Worm (Caenorhabditis elegans) whole organism, young adult: ENCODE measurements around the gene npr-24.

Source experiments
- B0019.2 ChIP-seq: fragments of 200-800 bp; sonication (Bioruptor generic); conservative IDR thresholded peaks from 2 replicates; pipeline ENCODE4 v1.3.6; 2022; ENCODE audit warnings: missing genetic modification reagents, missing genetic modification characterization, missing compliant biosample characterization
- B0336.3 ChIP-seq: fragments of 200-800 bp; sonication (Bioruptor generic); IDR thresholded peaks from 2 replicates; pipeline ENCODE4 v1.3.6; 2022; ENCODE audit warnings: missing genetic modification characterization, missing compliant biosample characterization
- C06A6.2 ChIP-seq: fragments of 200-800 bp; sonication (Bioruptor generic); conservative IDR thresholded peaks from 2 replicates; pipeline ENCODE4 v1.3.6; 2022; ENCODE audit warnings: missing genetic modification characterization, missing compliant biosample characterization
- D2030.7 ChIP-seq: fragments of 200-800 bp; sonication (Bioruptor generic); IDR thresholded peaks from 2 replicates; pipeline ENCODE4 v1.3.6; 2022; ENCODE audit warnings: missing genetic modification reagents, missing genetic modification characterization, missing compliant biosample characterization
- F10E7.11 ChIP-seq: sonication (generic microtip); optimal IDR thresholded peaks from 2 replicates; lab custom pipeline; 2017; ENCODE audit warnings: mild to moderate bottlenecking, missing genetic modification characterization, moderate library complexity, missing compliant biosample characterization
- F33H1.4 ChIP-seq: fragments of 200-800 bp; sonication (Bioruptor generic); IDR thresholded peaks from 2 replicates; pipeline ENCODE4 v1.3.6; 2022; ENCODE audit warnings: missing genetic modification reagents, missing genetic modification characterization, missing compliant biosample characterization
- F37B4.10 ChIP-seq: fragments of 200-800 bp; sonication (Bioruptor generic); IDR thresholded peaks from 2 replicates; pipeline ENCODE4 v1.3.6; 2022; ENCODE audit warnings: missing genetic modification characterization, missing compliant biosample characterization
- F55B11.4 ChIP-seq: sonication (generic microtip); optimal IDR thresholded peaks from 2 replicates; lab custom pipeline; 2016; ENCODE audit warnings: missing compliant biosample characterization, missing genetic modification characterization, borderline replicate concordance; ENCODE audit not compliant: insufficient read depth
- K12H6.12 ChIP-seq: fragments of 200-800 bp; sonication (Bioruptor generic); optimal IDR thresholded peaks from 2 replicates; lab custom pipeline; 2018; ENCODE audit warnings: mild to moderate bottlenecking, missing genetic modification characterization, missing compliant biosample characterization
- Y95B8A.8 ChIP-seq: fragments of 200-800 bp; sonication (Bioruptor generic); IDR thresholded peaks from 2 replicates; pipeline ENCODE4 v1.3.6; 2022; ENCODE audit warnings: missing genetic modification reagents, missing genetic modification characterization, missing compliant biosample characterization
- akir-1 ChIP-seq: fragments of 200-800 bp; sonication (Bioruptor generic); optimal IDR thresholded peaks from 2 replicates; lab custom pipeline; 2018; ENCODE audit warnings: mild to moderate bottlenecking, missing genetic modification characterization, moderate library complexity, missing compliant biosample characterization
- ama-1 ChIP-seq, 3 experiments: fragments of 150-350 bp in 1 of 3; sonication (generic microtip) in 2 of 3; optimal IDR thresholded peaks; 2 replicates each; lab custom pipeline; 2014 to 2018; ENCODE audit warnings: missing biosample characterization in 2 of 3, missing genetic modification characterization in 2 of 3, missing genetic modification reagents in 2 of 3
- bed-2 ChIP-seq: fragments of 200-800 bp; sonication (Bioruptor generic); IDR thresholded peaks from 2 replicates; pipeline ENCODE4 v1.3.6; 2022; ENCODE audit warnings: missing genetic modification reagents, missing genetic modification characterization, missing compliant biosample characterization
- cebp-1 ChIP-seq, 2 experiments: fragments of 200-800 bp in 1 of 2; sonication (Bioruptor generic) in 1 of 2; sonication (generic microtip) in 1 of 2; IDR thresholded peaks in 1 of 2; optimal IDR thresholded peaks in 1 of 2; 2 replicates each; pipeline versions ENCODE4 v1.3.6 to Lab custom; 2017 to 2022; ENCODE audit warnings: missing compliant biosample characterization in 2 of 2, missing genetic modification characterization in 2 of 2, mild to moderate bottlenecking in 1 of 2, missing genetic modification reagents in 1 of 2, moderate library complexity in 1 of 2
- cebp-2 ChIP-seq: fragments of 200-800 bp; sonication (Bioruptor generic); IDR thresholded peaks from 2 replicates; pipeline ENCODE4 v1.3.6; 2022; ENCODE audit warnings: missing genetic modification characterization, missing compliant biosample characterization
- ceh-40 ChIP-seq: fragments of 200-800 bp; sonication (Bioruptor generic); IDR thresholded peaks from 2 replicates; pipeline ENCODE4 v1.3.6; 2022; ENCODE audit warnings: missing genetic modification characterization, missing compliant biosample characterization
- ceh-91 ChIP-seq: fragments of 200-800 bp; sonication (Bioruptor generic); IDR thresholded peaks from 2 replicates; pipeline ENCODE4 v1.3.6; 2022; ENCODE audit warnings: missing genetic modification reagents, missing genetic modification characterization, missing compliant biosample characterization
- dox-1 ChIP-seq: fragments of 200-800 bp; sonication (Bioruptor generic); IDR thresholded peaks from 2 replicates; pipeline ENCODE4 v1.3.6; 2022; ENCODE audit warnings: missing genetic modification reagents, missing genetic modification characterization, missing compliant biosample characterization
- egrh-3 ChIP-seq: fragments of 200-800 bp; sonication (Bioruptor generic); IDR thresholded peaks from 2 replicates; pipeline ENCODE4 v1.3.6; 2022; ENCODE audit warnings: missing genetic modification reagents, missing genetic modification characterization, missing compliant biosample characterization
- ekl-4 ChIP-seq: fragments of 200-800 bp; sonication (Bioruptor generic); IDR thresholded peaks from 2 replicates; pipeline ENCODE4 v1.3.6; 2022; ENCODE audit warnings: missing genetic modification reagents, missing genetic modification characterization, missing compliant biosample characterization
- gei-17 ChIP-seq: fragments of 200-800 bp; sonication (Bioruptor generic); optimal IDR thresholded peaks from 2 replicates; lab custom pipeline; 2018; ENCODE audit warnings: mild to moderate bottlenecking, missing genetic modification characterization, missing compliant biosample characterization
- lin-35 ChIP-seq, 3 experiments: fragments of 150-350 bp in 2 of 3; sonication (generic microtip) in 1 of 3; optimal IDR thresholded peaks; 2 replicates each; lab custom pipeline; 2014 to 2018; ENCODE audit warnings: missing biosample characterization in 3 of 3, missing genetic modification characterization in 3 of 3, missing genetic modification reagents in 3 of 3
- lin-54 ChIP-seq: fragments of 200-800 bp; sonication (Bioruptor generic); optimal IDR thresholded peaks from 2 replicates; lab custom pipeline; 2018; ENCODE audit warnings: mild to moderate bottlenecking, missing genetic modification characterization, missing compliant biosample characterization
- lsy-27 ChIP-seq: sonication (generic microtip); optimal IDR thresholded peaks from 2 replicates; lab custom pipeline; 2017; ENCODE audit warnings: missing genetic modification characterization, mild to moderate bottlenecking, missing compliant biosample characterization, antibody characterized with exemption, missing genotype, borderline replicate concordance; ENCODE audit not compliant: insufficient read depth
- madf-3 ChIP-seq: fragments of 200-800 bp; sonication (Bioruptor generic); IDR thresholded peaks from 2 replicates; pipeline ENCODE4 v1.3.6; 2022; ENCODE audit warnings: missing genetic modification reagents, missing genetic modification characterization, missing compliant biosample characterization
- madf-6 ChIP-seq: fragments of 200-800 bp; sonication (Bioruptor generic); IDR thresholded peaks from 2 replicates; pipeline ENCODE4 v1.3.6; 2022; ENCODE audit warnings: missing genetic modification reagents, missing genetic modification characterization, missing compliant biosample characterization
- madf-8 ChIP-seq: fragments of 200-800 bp; sonication (Bioruptor generic); conservative IDR thresholded peaks from 2 replicates; pipeline ENCODE4 v1.3.6; 2022; ENCODE audit warnings: missing genetic modification reagents, missing genetic modification characterization, missing compliant biosample characterization
- mcd-1 ChIP-seq: fragments of 200-800 bp; sonication (Bioruptor generic); IDR thresholded peaks from 2 replicates; pipeline ENCODE4 v1.3.6; 2022; ENCODE audit warnings: missing genetic modification reagents, missing genetic modification characterization, missing compliant biosample characterization
- nhr-27 ChIP-seq: fragments of 200-800 bp; sonication (Bioruptor generic); optimal IDR thresholded peaks from 2 replicates; lab custom pipeline; 2018; ENCODE audit warnings: mild to moderate bottlenecking, missing genetic modification characterization, moderate library complexity, missing compliant biosample characterization
- nhr-80 ChIP-seq: sonication (generic microtip); optimal IDR thresholded peaks from 2 replicates; lab custom pipeline; 2016; ENCODE audit warnings: missing genetic modification characterization, missing compliant biosample characterization
- pbrm-1 ChIP-seq: fragments of 200-800 bp; sonication (Bioruptor generic); IDR thresholded peaks from 2 replicates; pipeline ENCODE4 v1.3.6; 2022; ENCODE audit warnings: missing genetic modification reagents, missing genetic modification characterization, missing compliant biosample characterization
- pha-4 ChIP-seq: fragments of 150-350 bp; sonication (generic microtip); optimal IDR thresholded peaks from 2 replicates; lab custom pipeline; 2014; ENCODE audit warnings: missing biosample characterization, missing genetic modification reagents, missing genetic modification characterization
- repo-1 ChIP-seq: sonication (generic microtip); optimal IDR thresholded peaks from 2 replicates; lab custom pipeline; 2017; ENCODE audit warnings: mild to moderate bottlenecking, missing genetic modification characterization, missing compliant biosample characterization
- snpc-3.4 ChIP-seq: sonication (generic microtip); optimal IDR thresholded peaks from 2 replicates; lab custom pipeline; 2017; ENCODE audit warnings: missing genetic modification characterization, mild to moderate bottlenecking, missing compliant biosample characterization, antibody characterized with exemption, moderate library complexity, missing genotype, missing genetic modification reagents
- tbx-9 ChIP-seq: sonication (generic microtip); optimal IDR thresholded peaks from 2 replicates; lab custom pipeline; 2016; ENCODE audit warnings: borderline replicate concordance, missing genetic modification characterization, inconsistent platforms, missing compliant biosample characterization
- zim-3 ChIP-seq: sonication (generic microtip); optimal IDR thresholded peaks from 2 replicates; lab custom pipeline; 2017; ENCODE audit warnings: mild to moderate bottlenecking, missing genetic modification characterization, moderate library complexity, missing compliant biosample characterization
- ztf-22 ChIP-seq: fragments of 200-800 bp; sonication (Bioruptor generic); optimal IDR thresholded peaks from 2 replicates; lab custom pipeline; 2018; ENCODE audit warnings: mild to moderate bottlenecking, missing genetic modification characterization, moderate library complexity, missing compliant biosample characterization
- ztf-25 ChIP-seq: fragments of 200-800 bp; sonication (Bioruptor generic); IDR thresholded peaks from 2 replicates; pipeline ENCODE4 v1.3.6; 2022; ENCODE audit warnings: missing genetic modification reagents, missing genetic modification characterization, missing compliant biosample characterization
- ztf-3 ChIP-seq: fragments of 200-800 bp; sonication (Bioruptor generic); optimal IDR thresholded peaks from 2 replicates; lab custom pipeline; 2018; ENCODE audit warnings: mild to moderate bottlenecking, missing genetic modification characterization, missing compliant biosample characterization

npr-24 gene

DNA sequence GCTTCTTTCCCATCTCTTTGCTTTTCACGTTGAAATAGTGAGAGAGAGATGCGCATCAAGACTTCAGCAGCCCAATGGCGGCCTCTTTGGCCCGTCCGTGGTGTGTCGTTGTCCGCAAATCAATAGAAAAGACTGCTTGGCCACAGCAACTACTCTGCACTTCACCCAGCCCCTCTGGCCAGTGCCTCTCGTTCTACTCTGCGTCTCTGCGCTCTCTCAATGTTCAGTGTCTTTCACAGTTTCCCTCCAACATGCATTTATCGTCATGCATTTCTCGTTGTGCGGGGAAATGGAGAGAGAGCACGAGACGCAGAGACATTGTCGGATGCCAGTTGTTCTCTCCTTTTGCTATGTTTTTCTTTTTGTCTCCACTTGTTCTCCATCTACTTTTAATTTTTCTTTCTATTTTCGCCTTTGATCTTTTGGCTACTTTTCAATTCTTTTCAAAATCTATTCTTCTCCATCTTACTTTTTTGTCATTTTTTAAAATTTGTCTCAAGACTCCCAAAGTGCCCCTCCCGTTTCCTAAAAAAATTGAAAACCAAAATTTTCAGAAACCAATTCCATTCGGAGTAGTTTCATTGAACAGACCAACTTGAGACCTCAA, 27.0 kb upstream of the npr-24 start, which contains the start of gene nhr-1 (continued):
- TF ChIP-seq ceh-91 (GFP tag; lab: Robert Waterston, UW): no peak
- TF ChIP-seq madf-3: no peak
- no peak for TF ChIP-seq ztf-25 (GFP tag; lab: Robert Waterston, UW)
- TF ChIP-seq cebp-2 (GFP tag; lab: Robert Waterston, UW): no peak
- TF ChIP-seq B0336.3: peak; percentile 74
- no peak for TF ChIP-seq F37B4.10
- no peak for TF ChIP-seq lsy-27
- 0 out of 2 replicates have a peak, but pooled peaks have one; percentile 40 for TF ChIP-seq cebp-1 (GFP tag; IDR thresholded peaks at IDR 0.05; lab: Robert Waterston, UW)
- peak; percentile 84 for TF ChIP-seq cebp-1 (tag; optimal IDR thresholded peaks at IDR 0.05; lab: Kevin White, UChicago)
- TF ChIP-seq ama-1 (optimal IDR thresholded peaks at IDR 0.05; lab: Kevin White, UChicago): no peak
- TF ChIP-seq ama-1 (GFP tag; optimal IDR thresholded peaks at IDR 0.05; lab: Kevin White, UChicago): no peak
- TF ChIP-seq gei-17 (GFP tag; lab: Kevin White, UChicago): peak; percentile 57
- TF ChIP-seq K12H6.12 (tag; lab: Kevin White, UChicago): peak; percentile 81
- no peak for TF ChIP-seq akir-1 (GFP tag; lab: Kevin White, UChicago)
- no peak for TF ChIP-seq repo-1 (tag; lab: Kevin White, UChicago)
- TF ChIP-seq bed-2 (GFP tag; lab: Robert Waterston, UW): no peak
- no peak for TF ChIP-seq F55B11.4 (tag; lab: Kevin White, UChicago)
- TF ChIP-seq madf-8 (GFP tag; lab: Robert Waterston, UW): no peak
- peak; percentile 16 for TF ChIP-seq lin-54 (GFP tag; lab: Kevin White, UChicago)
- no peak for TF ChIP-seq F33H1.4
- TF ChIP-seq C06A6.2 (GFP tag; lab: Robert Waterston, UW): peak; percentile 65
- peak in 1 of 3 experiments; percentile 57 for TF ChIP-seq lin-35 (GFP tag; optimal IDR thresholded peaks at IDR 0.05; lab: Kevin White, UChicago)
- peak; percentile 86 for TF ChIP-seq dox-1 (GFP tag; lab: Robert Waterston, UW)
- no peak; the same call in 1 of the 2 replicates for TF ChIP-seq mcd-1 (GFP tag; lab: Robert Waterston, UW)
- no peak for TF ChIP-seq zim-3 (tag; lab: Kevin White, UChicago)
- no peak for TF ChIP-seq F10E7.11
- TF ChIP-seq D2030.7 (GFP tag; lab: Robert Waterston, UW): no peak
- TF ChIP-seq egrh-3 (GFP tag; lab: Robert Waterston, UW): peak; percentile 54
- TF ChIP-seq madf-6: no peak
- no peak for TF ChIP-seq B0019.2 (GFP tag; lab: Robert Waterston, UW)
- TF ChIP-seq pbrm-1 (GFP tag; lab: Robert Waterston, UW): peak; percentile 41; the same call in 1 of the 2 replicates
- peak; percentile 18; the same call in 1 of the 2 replicates for TF ChIP-seq ekl-4
- no peak for TF ChIP-seq ceh-40 (GFP tag; lab: Robert Waterston, UW)

DNA sequence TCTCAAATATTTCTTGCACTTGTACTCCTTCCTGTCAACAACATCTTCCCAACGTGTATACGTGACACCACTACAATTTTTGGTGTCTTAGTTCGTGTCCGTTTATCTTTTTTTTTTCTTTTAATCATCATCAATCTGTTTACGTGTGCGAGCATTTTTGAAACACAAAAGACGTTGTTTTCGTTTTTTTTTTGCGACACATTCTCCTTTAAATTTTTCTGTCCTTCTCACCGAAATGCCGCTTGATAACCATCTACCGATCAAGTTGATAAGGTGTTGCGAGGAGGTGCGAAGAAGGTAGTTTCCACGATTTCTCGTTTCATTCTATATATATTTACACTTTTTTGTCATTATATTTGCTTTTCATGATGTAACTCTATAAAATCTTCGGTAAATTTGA, 23.9 kb upstream of the npr-24 start:
- TF ChIP-seq nhr-80 (tag; lab: Kevin White, UChicago): peak; percentile 50
- TF ChIP-seq egrh-3 (GFP tag; lab: Robert Waterston, UW): no peak

DNA sequence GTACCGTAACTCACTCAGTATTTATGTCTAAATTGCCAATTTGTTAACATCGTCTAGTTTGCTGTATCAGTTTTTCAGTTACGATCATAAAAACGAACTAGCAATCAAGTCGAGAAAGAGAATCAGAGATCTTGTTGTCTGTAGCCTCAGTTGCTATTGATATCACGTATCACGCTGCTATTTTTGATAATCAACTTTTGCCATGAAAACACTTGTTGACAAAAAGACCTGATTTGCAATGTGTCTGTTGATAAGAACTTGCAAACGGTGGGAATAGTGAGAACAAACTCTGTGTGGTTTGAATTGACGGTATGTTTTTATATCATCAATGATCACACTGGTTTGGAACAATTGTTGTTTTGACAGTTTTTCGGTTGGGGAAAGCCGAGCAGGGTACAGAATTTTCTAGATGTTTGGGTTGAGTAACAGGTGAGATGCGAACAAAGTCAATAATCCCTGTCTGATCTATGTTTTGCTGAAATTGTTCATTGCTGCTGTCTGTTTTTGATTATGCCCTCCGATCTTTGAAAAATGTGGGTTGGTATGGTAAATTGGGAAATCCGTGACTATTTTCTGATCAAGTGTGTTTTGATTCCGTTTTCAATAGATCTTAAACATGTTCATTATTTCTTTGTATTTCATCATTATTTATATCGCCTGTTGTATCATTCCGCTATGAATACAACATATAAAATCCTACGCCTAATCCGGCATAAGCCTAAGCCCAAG, 22.6 kb upstream of the npr-24 start:
- TF ChIP-seq pha-4 (tag; lab: Kevin White, UChicago) (peak; percentile 60), madf-6 (no peak), Y95B8A.8 (GFP tag; lab: Robert Waterston, UW) (no peak), nhr-27 (no peak), ama-1 (optimal IDR thresholded peaks at IDR 0.05; lab: Kevin White, UChicago) (no peak), ama-1 (GFP tag; optimal IDR thresholded peaks at IDR 0.05; lab: Kevin White, UChicago) (no peak), ztf-22 (GFP tag; lab: Kevin White, UChicago) (no peak), snpc-3.4 (tag; lab: Kevin White, UChicago) (no peak), ztf-3 (GFP tag; lab: Kevin White, UChicago) (no peak), tbx-9 (no peak), nhr-80 (tag; lab: Kevin White, UChicago) (peak; percentile 73)
